Fruit fly (Drosophila melanogaster): ENCODE measurements around the gene CG2003.

The CG2003 gene

dm6 chr3R:32022088-32022487 lies 44.2 kb downstream of the CG2003 start:
- no peak for TF ChIP-seq pan (optimal IDR thresholded peaks at IDR 0.05)
- TF ChIP-seq usp (GFP tag; optimal IDR thresholded peaks at IDR 0.05) = no peak
- TF ChIP-seq EcR (GFP tag; optimal IDR thresholded peaks at IDR 0.05) = peak in 1 of 2 experiments; percentile 56

dm6 chr3R:32029134-32029533 lies 51.2 kb downstream of the CG2003 start:
- TF ChIP-seq pan (optimal IDR thresholded peaks at IDR 0.05) (no peak), EcR (GFP tag; optimal IDR thresholded peaks at IDR 0.05) (no peak), CG8478 (optimal IDR thresholded peaks at IDR 0.05) (no peak), Dll (optimal IDR thresholded peaks at IDR 0.05) (no peak), psq (optimal IDR thresholded peaks at IDR 0.05) (no peak), usp (GFP tag; optimal IDR thresholded peaks at IDR 0.05) (no peak)

dm6 chr3R:32032885-32033284 lies 55.0 kb downstream of the CG2003 start:
- TF ChIP-seq psq (optimal IDR thresholded peaks at IDR 0.05) (no peak), CG8478 (optimal IDR thresholded peaks at IDR 0.05) (no peak), EcR (GFP tag; optimal IDR thresholded peaks at IDR 0.05) (no peak), Dll (optimal IDR thresholded peaks at IDR 0.05) (no peak), pan (optimal IDR thresholded peaks at IDR 0.05) (no peak), usp (GFP tag; optimal IDR thresholded peaks at IDR 0.05) (no peak)

- no peak for TF ChIP-seq EcR (GFP tag; optimal IDR thresholded peaks at IDR 0.05)
- no peak for TF ChIP-seq Dll (optimal IDR thresholded peaks at IDR 0.05)
- no peak for TF ChIP-seq usp (GFP tag; optimal IDR thresholded peaks at IDR 0.05)
- TF ChIP-seq pan (optimal IDR thresholded peaks at IDR 0.05) = no peak
- TF ChIP-seq psq (optimal IDR thresholded peaks at IDR 0.05) = no peak
- no peak for TF ChIP-seq CG8478 (optimal IDR thresholded peaks at IDR 0.05)
Measured at dm6 chr3R:32038030-32038429, 60.1 kb downstream of the CG2003 start, which contains the start of gene Pos. Gene Pos, plus strand, starts transcription at chr3R:32038330.

Measured in whole organism.